Worm (Caenorhabditis elegans): Measurements from ENCODE around the gene mev-1.

DNA sequence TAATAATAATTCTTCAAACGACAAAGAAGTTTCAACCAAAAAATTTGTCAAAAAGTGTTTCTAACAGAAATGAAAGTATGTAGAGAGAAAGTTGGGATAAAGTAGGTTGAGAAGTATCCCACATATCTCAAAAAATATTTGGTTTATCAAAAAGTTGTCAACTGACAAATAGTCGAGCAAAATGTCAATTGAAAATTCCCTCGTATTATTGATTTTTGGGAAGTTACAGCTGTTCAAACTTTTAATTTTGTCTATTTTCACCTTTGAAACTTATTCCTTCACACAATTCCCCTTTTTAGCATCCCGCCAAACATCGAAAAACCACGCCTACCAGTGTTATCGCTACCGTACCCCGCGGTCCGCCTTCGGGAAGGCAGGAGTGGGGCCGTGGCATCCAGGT, 13.0 kb downstream of the mev-1 start, which contains the start of gene tbx-8:
- no peak for TF ChIP-seq ceh-28 (tag; optimal IDR thresholded peaks at IDR 0.05)
- no peak for TF ChIP-seq pha-4 (GFP tag; IDR thresholded peaks at IDR 0.05)
- TF ChIP-seq pha-4 (tag; optimal IDR thresholded peaks at IDR 0.05) = no peak
- TF ChIP-seq nhr-11 (tag; optimal IDR thresholded peaks at IDR 0.05) = no peak
- TF ChIP-seq daf-12 (tag; optimal IDR thresholded peaks at IDR 0.05) = no peak
- no peak for TF ChIP-seq zfp-2 (tag; optimal IDR thresholded peaks at IDR 0.05)

Data from whole organism, L4 larva.